Fruit fly (Drosophila melanogaster) Kc167 (cell line): ENCODE measurements around the gene bru3.

Experiments
- Myc ChIP-seq: fragments of >200 bp; optimal IDR thresholded peaks from 2 replicates; lab custom pipeline; 2017; ENCODE audit warnings: missing external identifiers
- Sin3A ChIP-seq: fragments of >200 bp; optimal IDR thresholded peaks from 2 replicates; lab custom pipeline; 2018; ENCODE audit warnings: missing external identifiers
- h ChIP-seq: fragments of >200 bp; optimal IDR thresholded peaks from 3 replicates; lab custom pipeline; 2018; ENCODE audit warnings: missing external identifiers
- insv ChIP-seq: fragments of >200 bp; optimal IDR thresholded peaks from 3 replicates; lab custom pipeline; 2018; ENCODE audit warnings: missing external identifiers
- psq ChIP-seq: fragments of >200 bp; optimal IDR thresholded peaks from 2 replicates; lab custom pipeline; 2017; ENCODE audit warnings: missing external identifiers
- ttk ChIP-seq: sonication (Bioruptor generic); optimal IDR thresholded peaks from 2 replicates; lab custom pipeline; 2017; ENCODE audit warnings: missing external identifiers

Gene bru3

dm6 chr3L:13490689-13491348 lies 312.4 kb downstream of the bru3 start:
- TF ChIP-seq insv (no peak), h (lab: Kevin White, UChicago) (no peak), Myc (lab: Kevin White, UChicago) (no peak), Sin3A (lab: Kevin White, UChicago) (no peak), ttk (no peak), psq (lab: Kevin White, UChicago) (no peak)

- TF ChIP-seq h (lab: Kevin White, UChicago) = no peak
- TF ChIP-seq Sin3A (lab: Kevin White, UChicago) = no peak
- no peak for TF ChIP-seq insv
- TF ChIP-seq ttk = no peak
- no peak for TF ChIP-seq psq (lab: Kevin White, UChicago)
- TF ChIP-seq Myc (lab: Kevin White, UChicago) = no peak
These were observed 313.9 kb downstream of the bru3 start for dm6 chr3L:13489193-13489752.

- TF ChIP-seq insv (no peak), ttk (no peak), psq (lab: Kevin White, UChicago) (no peak), Sin3A (lab: Kevin White, UChicago) (no peak), Myc (lab: Kevin White, UChicago) (no peak), h (lab: Kevin White, UChicago) (no peak)
These were observed 314.9 kb downstream of the bru3 start for dm6 chr3L:13488129-13488876.

- TF ChIP-seq Sin3A (lab: Kevin White, UChicago) = no peak
- no peak for TF ChIP-seq Myc (lab: Kevin White, UChicago)
- TF ChIP-seq ttk = no peak
- TF ChIP-seq insv = no peak
- no peak for TF ChIP-seq psq (lab: Kevin White, UChicago)
- TF ChIP-seq h (lab: Kevin White, UChicago) = no peak
These were observed 316.3 kb downstream of the bru3 start for dm6 chr3L:13486860-13487404.

dm6 chr3L:13486041-13486859 lies 316.9 kb downstream of the bru3 start, which contains the start of the genes Abp1 and Tgi:
Gene Abp1 (minus strand): TSS chr3L:13486280.
Gene Tgi (plus strand): TSS chr3L:13486797.
- TF ChIP-seq ttk = no peak
- TF ChIP-seq Sin3A (lab: Kevin White, UChicago) = no peak
- no peak for TF ChIP-seq h (lab: Kevin White, UChicago)
- TF ChIP-seq psq (lab: Kevin White, UChicago) = no peak
- no peak for TF ChIP-seq insv
- TF ChIP-seq Myc (lab: Kevin White, UChicago) = no peak

dm6 chr3L:13480241-13480627 lies 323.0 kb downstream of the bru3 start:
- TF ChIP-seq Sin3A (lab: Kevin White, UChicago) = no peak
- TF ChIP-seq Myc (lab: Kevin White, UChicago) = no peak
- TF ChIP-seq insv = no peak
- no peak for TF ChIP-seq h (lab: Kevin White, UChicago)
- TF ChIP-seq psq (lab: Kevin White, UChicago) = no peak
- TF ChIP-seq ttk = no peak

dm6 chr3L:13479609-13480240 lies 323.5 kb downstream of the bru3 start:
- TF ChIP-seq h (lab: Kevin White, UChicago) (no peak), Sin3A (lab: Kevin White, UChicago) (no peak), ttk (no peak), psq (lab: Kevin White, UChicago) (no peak), Myc (lab: Kevin White, UChicago) (no peak), insv (no peak)

- no peak for TF ChIP-seq ttk
- no peak for TF ChIP-seq psq (lab: Kevin White, UChicago)
- TF ChIP-seq Sin3A (lab: Kevin White, UChicago) = no peak
- no peak for TF ChIP-seq h (lab: Kevin White, UChicago)
- no peak for TF ChIP-seq Myc (lab: Kevin White, UChicago)
- no peak for TF ChIP-seq insv
These were observed 324.0 kb downstream of the bru3 start for dm6 chr3L:13479204-13479600.

dm6 chr3L:13478339-13479203 lies 324.6 kb downstream of the bru3 start:
- TF ChIP-seq Sin3A (lab: Kevin White, UChicago) (no peak), psq (lab: Kevin White, UChicago) (no peak), Myc (lab: Kevin White, UChicago) (no peak), h (lab: Kevin White, UChicago) (no peak), insv (no peak), ttk (no peak)
